Worm (Caenorhabditis elegans) whole organism, L4 larva: ENCODE results near the gene C48B4.12.

ENCODE experiments used
- ZK546.5 ChIP-seq, 2 experiments: sonication (generic microtip); optimal IDR thresholded peaks; 2 replicates each; lab custom pipeline; 2017; ENCODE audit warnings: missing biosample characterization in 2 of 2, missing genetic modification characterization in 2 of 2
- ama-1 ChIP-seq: fragments of 150-350 bp; optimal IDR thresholded peaks from 2 replicates; lab custom pipeline; 2014; ENCODE audit warnings: inconsistent platforms, mixed read lengths
- lin-1 ChIP-seq: fragments of 200-800 bp; sonication (Bioruptor generic); IDR thresholded peaks from 2 replicates; pipeline ENCODE4 v1.3.6; 2022; ENCODE audit warnings: missing genetic modification reagents, missing genetic modification characterization, missing compliant biosample characterization
- lin-13 ChIP-seq: fragments of 150-350 bp; optimal IDR thresholded peaks from 2 replicates; lab custom pipeline; 2014; ENCODE audit warnings: missing biosample characterization, missing genetic modification reagents, missing genetic modification characterization
- lin-15B ChIP-seq: fragments of 150-350 bp; sonication (generic microtip); optimal IDR thresholded peaks from 3 replicates; lab custom pipeline; 2014; ENCODE audit warnings: missing biosample characterization, missing genetic modification characterization
- mxl-2 ChIP-seq: fragments of 200-800 bp; sonication (Bioruptor generic); conservative IDR thresholded peaks from 2 replicates; pipeline ENCODE4 v1.3.6; 2022; ENCODE audit warnings: missing genetic modification reagents, missing genetic modification characterization, missing compliant biosample characterization
- nhr-11 ChIP-seq: fragments of 150-350 bp; optimal IDR thresholded peaks from 2 replicates; lab custom pipeline; 2014; ENCODE audit warnings: missing biosample characterization, missing genetic modification characterization
- nhr-237 ChIP-seq: sonication (generic microtip); optimal IDR thresholded peaks from 2 replicates; lab custom pipeline; 2017; ENCODE audit warnings: missing biosample characterization, missing genetic modification characterization
- skn-1 ChIP-seq: fragments of 150-350 bp; optimal IDR thresholded peaks from 2 replicates; lab custom pipeline; 2014; ENCODE audit warnings: missing biosample characterization, missing genetic modification characterization
- spr-3 ChIP-seq: fragments of 200-800 bp; sonication (Bioruptor generic); optimal IDR thresholded peaks from 2 replicates; lab custom pipeline; 2018; ENCODE audit warnings: mild to moderate bottlenecking, missing genetic modification characterization, missing compliant biosample characterization
- unc-62 ChIP-seq, 3 experiments: fragments of 150-350 bp in 1 of 3; sonication (generic microtip); optimal IDR thresholded peaks in 2 of 3; peaks in 1 of 3; 1 replicate in 1 of 3; 2 replicates in 2 of 3; lab custom pipeline; 2014 to 2017; ENCODE audit warnings: missing biosample characterization in 3 of 3, missing genetic modification characterization in 3 of 3, missing genetic modification reagents in 3 of 3, missing genotype in 1 of 3
- zag-1 ChIP-seq: fragments of 150-350 bp; optimal IDR thresholded peaks from 2 replicates; lab custom pipeline; 2014; ENCODE audit warnings: missing biosample characterization, missing genetic modification characterization
- zfp-3 ChIP-seq: fragments of 200-800 bp; sonication (Bioruptor generic); conservative IDR thresholded peaks from 2 replicates; pipeline ENCODE4 v1.3.6; 2022; ENCODE audit warnings: missing genetic modification reagents, missing genetic modification characterization, missing compliant biosample characterization
- ztf-11 ChIP-seq: fragments of 150-350 bp; optimal IDR thresholded peaks from 2 replicates; lab custom pipeline; 2014; ENCODE audit warnings: missing biosample characterization, missing genetic modification characterization

DNA sequence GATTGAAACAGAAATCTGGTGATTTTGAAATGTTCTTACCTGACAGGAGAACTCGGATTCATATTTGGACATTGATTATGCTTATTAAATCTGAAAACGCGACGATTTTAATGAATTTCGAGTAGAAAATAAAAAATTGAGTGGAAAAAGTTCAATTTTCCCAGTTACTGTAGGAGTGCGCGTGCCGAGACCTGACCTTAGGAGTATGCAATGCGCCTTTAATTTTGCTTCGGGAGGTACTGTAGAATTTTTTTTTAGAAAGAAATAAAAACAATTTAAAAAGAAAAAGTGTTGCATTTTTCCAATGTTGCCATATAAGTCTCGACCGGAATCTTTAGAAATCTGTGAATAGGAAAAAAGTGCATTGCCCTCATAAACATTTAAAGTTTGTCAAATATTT is 31.2 kb upstream of the C48B4.12 start, which contains the start of gene C48B4.11:
- TF ChIP-seq lin-13 (no peak), zag-1 (tag; lab: Kevin White, UChicago) (no peak), ama-1 (lab: Kevin White, UChicago) (no peak), nhr-237 (tag; lab: Kevin White, UChicago) (no peak), zfp-3 (no peak), ZK546.5 (tag; optimal IDR thresholded peaks at IDR 0.05; lab: Kevin White, UChicago) (no peak), nhr-11 (tag; lab: Kevin White, UChicago) (no peak), unc-62 (GFP tag; optimal IDR thresholded peaks at IDR 0.05 in 1 of 2; lab: Kevin White, UChicago) (no peak), unc-62 (tag; optimal IDR thresholded peaks at IDR 0.05; lab: Kevin White, UChicago) (no peak), ztf-11 (tag; lab: Kevin White, UChicago) (no peak), mxl-2 (GFP tag; lab: Robert Waterston, UW) (no peak), lin-15B (tag; lab: Kevin White, UChicago) (no peak), spr-3 (GFP tag; lab: Kevin White, UChicago) (no peak), lin-1 (GFP tag; lab: Robert Waterston, UW) (no peak), skn-1 (tag; lab: Kevin White, UChicago) (no peak)
